Fruit fly (Drosophila melanogaster) whole organism, embryonic: ENCODE data around the gene gce.

Experiments used
- Adf1 ChIP-seq: fragments of 200-800 bp; sonication (Bioruptor generic); IDR thresholded peaks from 2 replicates; pipeline ENCODE4 v1.3.6; 2022; ENCODE audit warnings: missing biosample characterization, missing genetic modification characterization
- Aef1 ChIP-seq: fragments of 200-800 bp; sonication (Bioruptor generic); IDR thresholded peaks from 3 replicates; pipeline ENCODE4 v1.3.6; 2022; ENCODE audit warnings: missing biosample characterization, missing genetic modification characterization
- CG10543 ChIP-seq: fragments of 200-800 bp; sonication (Bioruptor generic); optimal IDR thresholded peaks from 3 replicates; lab custom pipeline; 2017; ENCODE audit warnings: missing biosample characterization, mild to moderate bottlenecking, missing genetic modification characterization, moderate library complexity
- CG10565 ChIP-seq: fragments of 200-800 bp; sonication (Bioruptor generic); optimal IDR thresholded peaks from 3 replicates; lab custom pipeline; 2016; ENCODE audit warnings: missing biosample characterization, mild to moderate bottlenecking, missing genetic modification characterization
- CG12104 ChIP-seq: fragments of 200-800 bp; sonication (Bioruptor generic); optimal IDR thresholded peaks from 3 replicates; lab custom pipeline; 2016; ENCODE audit warnings: missing biosample characterization, missing genetic modification characterization
- CG12155 ChIP-seq: fragments of 200-800 bp; sonication (Bioruptor generic); optimal IDR thresholded peaks from 3 replicates; lab custom pipeline; 2016; ENCODE audit warnings: missing biosample characterization, missing genetic modification characterization
- CG12299 ChIP-seq: fragments of 200-800 bp; sonication (Bioruptor generic); optimal IDR thresholded peaks from 2 replicates; lab custom pipeline; 2018; ENCODE audit warnings: missing biosample characterization, mild to moderate bottlenecking, missing genetic modification characterization
- CG2120 ChIP-seq: fragments of 200-800 bp; sonication (Bioruptor generic); optimal IDR thresholded peaks from 3 replicates; lab custom pipeline; 2016; ENCODE audit warnings: missing biosample characterization, missing genetic modification characterization
- CG2199 ChIP-seq: fragments of 200-800 bp; sonication (Bioruptor generic); IDR thresholded peaks from 3 replicates; pipeline ENCODE4 v1.3.6; 2022; ENCODE audit warnings: missing biosample characterization, missing genetic modification characterization
- CG2678 ChIP-seq: fragments of 200-800 bp; sonication (Bioruptor generic); optimal IDR thresholded peaks from 3 replicates; lab custom pipeline; 2019; ENCODE audit warnings: missing biosample characterization, mild to moderate bottlenecking, missing genetic modification characterization, moderate library complexity
- CG3163 ChIP-seq: fragments of 200-800 bp; sonication (Bioruptor generic); optimal IDR thresholded peaks from 3 replicates; lab custom pipeline; 2016; ENCODE audit warnings: missing biosample characterization, missing genetic modification characterization
- CG32767 ChIP-seq: fragments of 200-800 bp; sonication (Bioruptor generic); IDR thresholded peaks from 2 replicates; pipeline ENCODE4 v1.3.6; 2022; ENCODE audit warnings: missing biosample characterization, missing genetic modification characterization
- CG32772 ChIP-seq: fragments of 200-800 bp; sonication (Bioruptor generic); IDR thresholded peaks from 2 replicates; pipeline ENCODE4 v1.3.6; 2022; ENCODE audit warnings: missing biosample characterization, missing genetic modification characterization
- CG3995 ChIP-seq: fragments of 200-800 bp; sonication (Bioruptor generic); optimal IDR thresholded peaks from 3 replicates; lab custom pipeline; 2016; ENCODE audit warnings: missing biosample characterization, missing genetic modification characterization
- CG8281 ChIP-seq: fragments of 200-800 bp; sonication (Bioruptor generic); optimal IDR thresholded peaks from 2 replicates; lab custom pipeline; 2018; ENCODE audit warnings: missing biosample characterization, mild to moderate bottlenecking, missing genetic modification characterization, moderate library complexity
- CG8290 ChIP-seq, 3 experiments: fragments of 200-800 bp; sonication (Bioruptor generic); optimal IDR thresholded peaks; 2 replicates each; lab custom pipeline; 2016 to 2019; ENCODE audit warnings: missing biosample characterization in 3 of 3, missing genetic modification characterization in 3 of 3, mild to moderate bottlenecking in 2 of 3, moderate library complexity in 1 of 3
- Dip2 ChIP-seq: fragments of 200-800 bp; sonication (Bioruptor generic); IDR thresholded peaks from 2 replicates; pipeline ENCODE4 v1.3.6; 2022; ENCODE audit warnings: missing biosample characterization, missing genetic modification characterization
- Dll ChIP-seq: fragments of 200-800 bp; sonication (Bioruptor generic); IDR thresholded peaks from 4 replicates; pipeline ENCODE4 v1.3.6; 2022; ENCODE audit warnings: missing biosample characterization, missing genetic modification characterization; ENCODE audit not compliant: partially characterized antibody
- E2f1 ChIP-seq: fragments of 200-800 bp; sonication (Bioruptor generic); IDR thresholded peaks from 2 replicates; pipeline ENCODE4 v1.3.6; 2022; ENCODE audit warnings: missing biosample characterization, missing genetic modification characterization
- Gug ChIP-seq: fragments of 200-800 bp; sonication (Bioruptor generic); IDR thresholded peaks from 4 replicates; pipeline ENCODE4 v1.3.6; 2022; ENCODE audit warnings: missing biosample characterization, missing genetic modification characterization
- HLH4C ChIP-seq: fragments of 200-800 bp; sonication (Bioruptor generic); IDR thresholded peaks from 3 replicates; pipeline ENCODE4 v1.3.6; 2022; ENCODE audit warnings: missing biosample characterization, missing genetic modification characterization; ENCODE audit not compliant: partially characterized antibody
- Jarid2 ChIP-seq: fragments of 200-800 bp; sonication (Bioruptor generic); optimal IDR thresholded peaks from 3 replicates; lab custom pipeline; 2017; ENCODE audit warnings: mild to moderate bottlenecking, missing biosample characterization, missing genetic modification reagents, missing genetic modification characterization
- Lim3 ChIP-seq: fragments of 200-800 bp; sonication (Bioruptor generic); IDR thresholded peaks from 2 replicates; pipeline ENCODE4 v1.3.6; 2022; ENCODE audit warnings: missing biosample characterization, missing genetic modification characterization
- MBD-R2 ChIP-seq: fragments of 200-800 bp; sonication (Bioruptor generic); IDR thresholded peaks from 2 replicates; pipeline ENCODE4 v1.3.6; 2022; ENCODE audit warnings: missing biosample characterization, missing genetic modification characterization
- Mad ChIP-seq: fragments of 200-800 bp; sonication (Bioruptor generic); optimal IDR thresholded peaks from 2 replicates; lab custom pipeline; 2016; ENCODE audit warnings: missing biosample characterization, missing genetic modification characterization
- Pdp1 ChIP-seq, 2 experiments: fragments of 200-800 bp; sonication (Bioruptor generic); optimal IDR thresholded peaks; 3 replicates each; lab custom pipeline; 2016; ENCODE audit warnings: missing biosample characterization in 2 of 2, missing genetic modification characterization in 2 of 2, mild to moderate bottlenecking in 1 of 2, moderate library complexity in 1 of 2
- Scr ChIP-seq: fragments of 200-800 bp; sonication (Bioruptor generic); IDR thresholded peaks from 2 replicates; pipeline ENCODE4 v1.3.6; 2022; ENCODE audit warnings: missing biosample characterization, missing genetic modification characterization; ENCODE audit not compliant: partially characterized antibody
- Spps ChIP-seq: fragments of 200-800 bp; sonication (Bioruptor generic); optimal IDR thresholded peaks from 2 replicates; lab custom pipeline; 2018; ENCODE audit warnings: missing biosample characterization, mild to moderate bottlenecking, missing genetic modification characterization
- Stat92E ChIP-seq, 3 experiments: fragments of >200 bp in 2 of 3; fragments of 200-800 bp in 1 of 3; sonication (Bioruptor generic) in 1 of 3; optimal IDR thresholded peaks; 2 replicates each; lab custom pipeline; 2017 to 2019; ENCODE audit warnings: missing biosample characterization in 3 of 3, missing genetic modification characterization in 3 of 3, mild to moderate bottlenecking in 1 of 3, moderate library complexity in 1 of 3
- Xrp1 ChIP-seq: fragments of 200-800 bp; sonication (Bioruptor generic); IDR thresholded peaks from 2 replicates; pipeline ENCODE4 v1.3.6; 2022; ENCODE audit warnings: missing biosample characterization, missing genetic modification characterization
- cg ChIP-seq: fragments of 200-800 bp; sonication (Bioruptor generic); optimal IDR thresholded peaks from 3 replicates; lab custom pipeline; 2019; ENCODE audit warnings: missing biosample characterization, mild to moderate bottlenecking, missing genetic modification characterization, moderate library complexity
- crp ChIP-seq, 2 experiments: fragments of 200-800 bp; sonication (Bioruptor generic); optimal IDR thresholded peaks; 2 replicates in 1 of 2; 3 replicates in 1 of 2; lab custom pipeline; 2017; ENCODE audit warnings: missing biosample characterization in 2 of 2, missing genetic modification characterization in 2 of 2, mild to moderate bottlenecking in 1 of 2, moderate library complexity in 1 of 2
- dm ChIP-seq: fragments of 200-800 bp; sonication (Bioruptor generic); optimal IDR thresholded peaks from 3 replicates; lab custom pipeline; 2016; ENCODE audit warnings: missing biosample characterization, missing genetic modification characterization
- gce ChIP-seq: fragments of 200-800 bp; sonication (Bioruptor generic); IDR thresholded peaks from 3 replicates; pipeline ENCODE4 v1.3.6; 2022; ENCODE audit warnings: missing biosample characterization, missing genetic modification characterization
- gcm2 ChIP-seq: fragments of 200-800 bp; sonication (Bioruptor generic); optimal IDR thresholded peaks from 2 replicates; lab custom pipeline; 2016; ENCODE audit warnings: missing biosample characterization, missing genetic modification characterization
- gfzf ChIP-seq: fragments of 200-800 bp; sonication (Bioruptor generic); optimal IDR thresholded peaks from 2 replicates; lab custom pipeline; 2016; ENCODE audit warnings: missing biosample characterization, mild to moderate bottlenecking, missing genetic modification characterization, moderate library complexity
- kah ChIP-seq: fragments of 200-800 bp; sonication (Bioruptor generic); optimal IDR thresholded peaks from 2 replicates; lab custom pipeline; 2018; ENCODE audit warnings: missing biosample characterization, mild to moderate bottlenecking, missing genetic modification characterization
- knrl ChIP-seq: fragments of 200-800 bp; sonication (Bioruptor generic); IDR thresholded peaks from 3 replicates; pipeline ENCODE4 v1.3.6; 2022; ENCODE audit warnings: missing biosample characterization, missing genetic modification characterization; ENCODE audit not compliant: partially characterized antibody
- lab ChIP-seq: fragments of 200-800 bp; sonication (Bioruptor generic); optimal IDR thresholded peaks from 3 replicates; lab custom pipeline; 2017; ENCODE audit warnings: missing biosample characterization, missing genetic modification characterization, mild to moderate bottlenecking, moderate library complexity, missing genetic modification reagents
- nmo ChIP-seq: fragments of 200-800 bp; sonication (Bioruptor generic); optimal IDR thresholded peaks from 2 replicates; lab custom pipeline; 2018; ENCODE audit warnings: missing biosample characterization, mild to moderate bottlenecking, missing genetic modification characterization, moderate library complexity
- otp ChIP-seq: fragments of 200-800 bp; sonication (Bioruptor generic); IDR thresholded peaks from 3 replicates; pipeline ENCODE4, ENCODE4 v1.3.6; 2022; ENCODE audit warnings: missing biosample characterization, missing genetic modification characterization
- pnt ChIP-seq: fragments of 200-800 bp; sonication (Bioruptor generic); optimal IDR thresholded peaks from 3 replicates; lab custom pipeline; 2016; ENCODE audit warnings: missing biosample characterization, missing genetic modification characterization
- pzg ChIP-seq: fragments of 200-800 bp; sonication (Bioruptor generic); optimal IDR thresholded peaks from 3 replicates; lab custom pipeline; 2018; ENCODE audit warnings: missing biosample characterization, mild to moderate bottlenecking, missing genetic modification characterization, moderate library complexity
- row ChIP-seq: fragments of 200-800 bp; sonication (Bioruptor generic); IDR thresholded peaks from 3 replicates; pipeline ENCODE4 v1.3.6; 2022; ENCODE audit warnings: missing biosample characterization, missing genetic modification characterization
- tap ChIP-seq: fragments of 200-800 bp; optimal IDR thresholded peaks from 3 replicates; lab custom pipeline; 2019; ENCODE audit warnings: missing biosample characterization, mild to moderate bottlenecking, missing genetic modification characterization, moderate library complexity
- usp ChIP-seq: fragments of >200 bp; optimal IDR thresholded peaks from 2 replicates; lab custom pipeline; 2017; ENCODE audit warnings: missing biosample characterization, missing genetic modification characterization
- vvl ChIP-seq: fragments of 200-800 bp; sonication (Bioruptor generic); IDR thresholded peaks from 2 replicates; pipeline ENCODE4 v1.3.6; 2022; ENCODE audit warnings: missing biosample characterization, missing genetic modification characterization

The gce gene

dm6 chrX:15319290-15319689 lies 21.7 kb downstream of the gce start, which contains the start of gene Top1 (continued):
- no peak for TF ChIP-seq Dip2 (GFP tag; lab: Robert Waterston, UW)
- no peak for TF ChIP-seq CG3163 (GFP tag; lab: Kevin White, UChicago)
- TF ChIP-seq Spps (tag; lab: Kevin White, UChicago), result no peak
- peak; percentile 64 for TF ChIP-seq lab (GFP tag; lab: Kevin White, UChicago)
- TF ChIP-seq CG8281 (tag; lab: Kevin White, UChicago), result no peak
- peak; percentile 17; the same call in 1 of the 2 replicates for TF ChIP-seq CG32767 (GFP tag; lab: Robert Waterston, UW)
- no peak for TF ChIP-seq pnt (GFP tag; lab: Kevin White, UChicago)
- TF ChIP-seq Xrp1 (GFP tag; lab: Robert Waterston, UW), result 0 out of 2 replicates have a peak, but pooled peaks have one; percentile 15
- no peak for TF ChIP-seq E2f1
- TF ChIP-seq Gug (GFP tag; lab: Robert Waterston, UW), result peak; percentile 41; the same call in 1 of the 4 replicates
- TF ChIP-seq Jarid2 (GFP tag; lab: Kevin White, UChicago), result no peak
- no peak for TF ChIP-seq kah (GFP tag; lab: Kevin White, UChicago)
- TF ChIP-seq pzg (GFP tag; lab: Kevin White, UChicago), result peak; percentile 92
- TF ChIP-seq cg, result no peak
- TF ChIP-seq gcm2 (GFP tag; lab: Kevin White, UChicago), result no peak
- TF ChIP-seq vvl (GFP tag; lab: Robert Waterston, UW), result no peak
- no peak for TF ChIP-seq Lim3 (GFP tag; lab: Robert Waterston, UW)

- TF ChIP-seq row (peak; percentile 28; the same call in 1 of the 3 replicates), Adf1 (GFP tag; lab: Robert Waterston, UW) (peak; percentile 65), CG32772 (no peak), usp (GFP tag; lab: Kevin White, UChicago) (no peak), MBD-R2 (peak; percentile 37; the same call in 1 of the 2 replicates), crp (GFP tag; optimal IDR thresholded peaks at IDR 0.05; lab: Kevin White, UChicago) (peak in 1 of 2 experiments; percentile 64), CG2678 (tag; lab: Kevin White, UChicago) (peak; percentile 11), gce (GFP tag; lab: Robert Waterston, UW) (0 out of 3 replicates have a peak, but pooled peaks have one; percentile 29), dm (GFP tag; lab: Kevin White, UChicago) (peak; percentile 33), Scr (GFP tag; lab: Robert Waterston, UW) (peak; percentile 43), CG12299 (no peak), CG2199 (GFP tag; lab: Robert Waterston, UW) (0 out of 3 replicates have a peak, but pooled peaks have one; percentile 23), Dll (GFP tag; lab: Robert Waterston, UW) (0 out of 4 replicates have a peak, but pooled peaks have one; percentile 24), CG3995 (GFP tag; lab: Kevin White, UChicago) (peak; percentile 77), CG12104 (GFP tag; lab: Kevin White, UChicago) (no peak), gfzf (GFP tag; lab: Kevin White, UChicago) (peak; percentile 84), CG12155 (GFP tag; lab: Kevin White, UChicago) (no peak), tap (tag; lab: Kevin White, UChicago) (no peak), Stat92E (GFP tag; optimal IDR thresholded peaks at IDR 0.05; lab: Kevin White, UChicago) (peak in 1 of 3 experiments; percentile 10), Pdp1 (GFP tag; optimal IDR thresholded peaks at IDR 0.05; lab: Kevin White, UChicago) (peak in 1 of 2 experiments; percentile 26), CG8290 (GFP tag; optimal IDR thresholded peaks at IDR 0.05; lab: Kevin White, UChicago) (no peak), CG8290 (tag; optimal IDR thresholded peaks at IDR 0.05; lab: Kevin White, UChicago) (peak in 1 of 2 experiments; percentile 0), otp (GFP tag; lab: Robert Waterston, UW) (no peak), Aef1 (no peak), Mad (GFP tag; lab: Kevin White, UChicago) (no peak), CG10565 (GFP tag; lab: Kevin White, UChicago) (no peak), knrl (peak; percentile 22; the same call in 2 of the 3 replicates), nmo (GFP tag; lab: Kevin White, UChicago) (peak; percentile 24), HLH4C (0 out of 3 replicates have a peak, but pooled peaks have one; percentile 26), CG2120 (GFP tag; lab: Kevin White, UChicago) (no peak), CG10543 (GFP tag; lab: Kevin White, UChicago) (peak; percentile 7)
Measured at dm6 chrX:15319699-15320482, 22.3 kb downstream of the gce start.
